Worm (Caenorhabditis elegans) whole organism, L3 larva: ENCODE data around the gene pad-2.

Source experiments
- R02D3.7 ChIP-seq: fragments of 150-350 bp; optimal IDR thresholded peaks from 2 replicates; lab custom pipeline; 2014; ENCODE audit warnings: missing biosample characterization, missing genetic modification characterization
- aly-2 ChIP-seq: fragments of 150-350 bp; optimal IDR thresholded peaks from 2 replicates; lab custom pipeline; 2014; ENCODE audit warnings: missing biosample characterization, missing genetic modification characterization
- ama-1 ChIP-seq: fragments of 150-350 bp; optimal IDR thresholded peaks from 2 replicates; lab custom pipeline; 2018
- ceh-16 ChIP-seq: sonication (generic microtip); optimal IDR thresholded peaks from 2 replicates; lab custom pipeline; 2017; ENCODE audit warnings: missing biosample characterization, missing genetic modification characterization
- ceh-28 ChIP-seq: fragments of 150-350 bp; optimal IDR thresholded peaks from 2 replicates; lab custom pipeline; 2014; ENCODE audit warnings: missing biosample characterization, missing genetic modification reagents, missing genetic modification characterization
- ceh-9 ChIP-seq: sonication (generic microtip); optimal IDR thresholded peaks from 2 replicates; lab custom pipeline; 2018; ENCODE audit warnings: missing biosample characterization, missing genetic modification characterization
- egl-27 ChIP-seq: sonication (generic microtip); optimal IDR thresholded peaks from 4 replicates; lab custom pipeline; 2017; ENCODE audit warnings: missing biosample characterization, missing genetic modification reagents, missing genetic modification characterization
- egl-5 ChIP-seq: fragments of 150-350 bp; optimal IDR thresholded peaks from 2 replicates; lab custom pipeline; 2017; ENCODE audit warnings: missing biosample characterization, missing genetic modification reagents, missing genetic modification characterization, inconsistent platforms
- elt-1 ChIP-seq: fragments of 150-350 bp; optimal IDR thresholded peaks from 2 replicates; lab custom pipeline; 2014; ENCODE audit warnings: missing biosample characterization, missing genetic modification characterization
- eor-1 ChIP-seq, 2 experiments: fragments of 150-350 bp; optimal IDR thresholded peaks; 2 replicates each; lab custom pipeline; 2014 to 2018; ENCODE audit warnings: missing biosample characterization in 2 of 2, missing genetic modification characterization in 2 of 2
- fkh-10 ChIP-seq: sonication (generic microtip); optimal IDR thresholded peaks from 2 replicates; lab custom pipeline; 2017; ENCODE audit warnings: missing biosample characterization, missing genetic modification reagents, missing genetic modification characterization
- fos-1 ChIP-seq: fragments of 150-350 bp; optimal IDR thresholded peaks from 2 replicates; lab custom pipeline; 2014; ENCODE audit warnings: missing biosample characterization, missing genetic modification characterization
- hmg-11 ChIP-seq: sonication (generic microtip); optimal IDR thresholded peaks from 2 replicates; lab custom pipeline; 2016; ENCODE audit warnings: missing genetic modification characterization, missing compliant biosample characterization
- jun-1 ChIP-seq: fragments of 150-350 bp; optimal IDR thresholded peaks from 2 replicates; lab custom pipeline; 2014; ENCODE audit warnings: missing biosample characterization, missing genetic modification reagents, missing genetic modification characterization
- lin-15B ChIP-seq: fragments of 150-350 bp; optimal IDR thresholded peaks from 2 replicates; lab custom pipeline; 2014; ENCODE audit warnings: missing biosample characterization, missing genetic modification characterization
- lin-39 ChIP-seq: fragments of 150-350 bp; optimal IDR thresholded peaks from 2 replicates; lab custom pipeline; 2018; ENCODE audit warnings: missing biosample characterization, missing genetic modification reagents, missing genetic modification characterization
- lsy-12 ChIP-seq: sonication (generic microtip); optimal IDR thresholded peaks from 2 replicates; lab custom pipeline; 2016; ENCODE audit warnings: mild to moderate bottlenecking, missing genetic modification characterization, missing compliant biosample characterization
- mdl-1 ChIP-seq: fragments of 150-350 bp; optimal IDR thresholded peaks from 2 replicates; lab custom pipeline; 2014; ENCODE audit warnings: missing biosample characterization, missing genetic modification characterization
- nfya-1 ChIP-seq: sonication (generic microtip); optimal IDR thresholded peaks from 2 replicates; lab custom pipeline; 2017; ENCODE audit warnings: missing genetic modification characterization, mild to moderate bottlenecking, missing compliant biosample characterization, antibody characterized with exemption, moderate library complexity; ENCODE audit not compliant: insufficient read depth
- nhr-23 ChIP-seq: fragments of 150-350 bp; optimal IDR thresholded peaks from 2 replicates; lab custom pipeline; 2014; ENCODE audit warnings: missing biosample characterization, missing genetic modification reagents, missing genetic modification characterization
- nhr-237 ChIP-seq: fragments of 150-350 bp; optimal IDR thresholded peaks from 2 replicates; lab custom pipeline; 2014; ENCODE audit warnings: missing biosample characterization, missing genetic modification characterization
- nhr-28 ChIP-seq: fragments of 150-350 bp; optimal IDR thresholded peaks from 2 replicates; lab custom pipeline; 2014; ENCODE audit warnings: missing biosample characterization, missing genetic modification characterization
- nhr-43 ChIP-seq: sonication (generic microtip); optimal IDR thresholded peaks from 2 replicates; lab custom pipeline; 2016; ENCODE audit warnings: mild to moderate bottlenecking, missing genetic modification characterization, missing compliant biosample characterization; ENCODE audit not compliant: poor library complexity, severe bottlenecking
- nhr-67 ChIP-seq: fragments of 150-350 bp; optimal IDR thresholded peaks from 2 replicates; lab custom pipeline; 2014; ENCODE audit warnings: missing biosample characterization, missing genetic modification characterization
- nhr-76 ChIP-seq: fragments of 150-350 bp; sonication (generic microtip); optimal IDR thresholded peaks from 5 replicates; lab custom pipeline; 2014; ENCODE audit warnings: missing biosample characterization, missing genetic modification characterization
- nhr-77 ChIP-seq: fragments of 150-350 bp; optimal IDR thresholded peaks from 2 replicates; lab custom pipeline; 2014; ENCODE audit warnings: missing biosample characterization, missing genetic modification characterization
- pha-4 ChIP-seq: fragments of 150-350 bp; optimal IDR thresholded peaks from 2 replicates; lab custom pipeline; 2014; ENCODE audit warnings: missing biosample characterization, missing genetic modification reagents, missing genetic modification characterization
- pqm-1 ChIP-seq: fragments of 150-350 bp; optimal IDR thresholded peaks from 2 replicates; lab custom pipeline; 2017; ENCODE audit warnings: missing biosample characterization, missing genetic modification characterization, inconsistent platforms
- sea-2 ChIP-seq: fragments of 150-350 bp; sonication (generic microtip); optimal IDR thresholded peaks from 4 replicates; lab custom pipeline; 2014; ENCODE audit warnings: missing biosample characterization, missing genetic modification reagents, missing genetic modification characterization
- snpc-4 ChIP-seq: fragments of 150-350 bp; optimal IDR thresholded peaks from 2 replicates; lab custom pipeline; 2014; ENCODE audit warnings: missing biosample characterization, missing genetic modification characterization
- tbx-2 ChIP-seq: sonication (generic microtip); optimal IDR thresholded peaks from 2 replicates; lab custom pipeline; 2016; ENCODE audit warnings: mild to moderate bottlenecking, missing genetic modification characterization, missing compliant biosample characterization
- unc-62 ChIP-seq: fragments of 150-350 bp; sonication (generic microtip); optimal IDR thresholded peaks from 4 replicates; lab custom pipeline; 2014; ENCODE audit warnings: missing biosample characterization, missing genetic modification reagents, missing genetic modification characterization
- zag-1 ChIP-seq: fragments of 150-350 bp; optimal IDR thresholded peaks from 2 replicates; lab custom pipeline; 2014; ENCODE audit warnings: missing biosample characterization, missing genetic modification characterization
- ztf-11 ChIP-seq: fragments of 150-350 bp; optimal IDR thresholded peaks from 2 replicates; lab custom pipeline; 2014; ENCODE audit warnings: missing biosample characterization, missing genetic modification characterization

Gene pad-2

ce11 chrIII:10271807-10272206, 7.1 kb upstream of the pad-2 start:
- no peak for TF ChIP-seq unc-62 (GFP tag; lab: Kevin White, UChicago)
- TF ChIP-seq fos-1, result no peak
- TF ChIP-seq nhr-237 (tag; lab: Kevin White, UChicago), result no peak
- TF ChIP-seq pha-4 (tag; lab: Kevin White, UChicago), result no peak
- TF ChIP-seq eor-1 (tag; optimal IDR thresholded peaks at IDR 0.05; lab: Kevin White, UChicago), result no peak
- TF ChIP-seq nhr-67 (tag; lab: Kevin White, UChicago), result no peak
- no peak for TF ChIP-seq jun-1 (tag; lab: Kevin White, UChicago)
- TF ChIP-seq lsy-12 (tag; lab: Kevin White, UChicago), result no peak
- no peak for TF ChIP-seq sea-2 (GFP tag; lab: Kevin White, UChicago)
- TF ChIP-seq egl-5 (tag; lab: Kevin White, UChicago), result no peak
- no peak for TF ChIP-seq ama-1 (lab: Kevin White, UChicago)
- TF ChIP-seq ztf-11 (tag; lab: Kevin White, UChicago), result no peak
- TF ChIP-seq nhr-43, result no peak
- TF ChIP-seq ceh-16 (tag; lab: Kevin White, UChicago), result no peak

- peak; percentile 11 for TF ChIP-seq snpc-4
- no peak for TF ChIP-seq nhr-237 (tag; lab: Kevin White, UChicago)
- peak; percentile 8 for TF ChIP-seq tbx-2
- no peak for TF ChIP-seq pha-4 (tag; lab: Kevin White, UChicago)
- peak; percentile 8 for TF ChIP-seq sea-2 (GFP tag; lab: Kevin White, UChicago)
- TF ChIP-seq mdl-1 (tag; lab: Kevin White, UChicago), result peak; percentile 12
- TF ChIP-seq nhr-76 (tag; lab: Kevin White, UChicago), result no peak
- peak; percentile 73 for TF ChIP-seq hmg-11 (tag; lab: Kevin White, UChicago)
- no peak for TF ChIP-seq R02D3.7
- TF ChIP-seq ztf-11 (tag; lab: Kevin White, UChicago), result no peak
- TF ChIP-seq lin-39 (tag; lab: Kevin White, UChicago), result peak; percentile 94
- peak; percentile 31 for TF ChIP-seq ceh-28
- TF ChIP-seq lin-15B, result peak; percentile 52
- TF ChIP-seq nhr-28 (tag; lab: Kevin White, UChicago), result no peak
- TF ChIP-seq nfya-1 (tag; lab: Kevin White, UChicago), result peak; percentile 74
- no peak for TF ChIP-seq unc-62 (GFP tag; lab: Kevin White, UChicago)
- peak; percentile 87 for TF ChIP-seq fkh-10 (GFP tag; lab: Kevin White, UChicago)
- peak; percentile 13 for TF ChIP-seq elt-1 (tag; lab: Kevin White, UChicago)
Observed at ce11 chrIII:10284214-10284613, 5.3 kb downstream of the pad-2 start.

- TF ChIP-seq snpc-4, result no peak
- TF ChIP-seq eor-1 (tag; optimal IDR thresholded peaks at IDR 0.05; lab: Kevin White, UChicago), result no peak
- no peak for TF ChIP-seq nhr-76 (tag; lab: Kevin White, UChicago)
- no peak for TF ChIP-seq nhr-28 (tag; lab: Kevin White, UChicago)
- no peak for TF ChIP-seq zag-1 (tag; lab: Kevin White, UChicago)
- TF ChIP-seq ztf-11 (tag; lab: Kevin White, UChicago), result no peak
- TF ChIP-seq nhr-237 (tag; lab: Kevin White, UChicago), result no peak
- TF ChIP-seq ceh-28, result no peak
- TF ChIP-seq hmg-11 (tag; lab: Kevin White, UChicago), result no peak
- TF ChIP-seq unc-62 (GFP tag; lab: Kevin White, UChicago), result no peak
- no peak for TF ChIP-seq pqm-1 (tag; lab: Kevin White, UChicago)
- no peak for TF ChIP-seq aly-2 (tag; lab: Kevin White, UChicago)
- no peak for TF ChIP-seq nhr-77
- no peak for TF ChIP-seq nhr-67 (tag; lab: Kevin White, UChicago)
- no peak for TF ChIP-seq ceh-9 (tag; lab: Kevin White, UChicago)
- TF ChIP-seq tbx-2, result no peak
- TF ChIP-seq egl-27 (tag; lab: Kevin White, UChicago), result no peak
- TF ChIP-seq jun-1 (tag; lab: Kevin White, UChicago), result no peak
Observed at ce11 chrIII:10285623-10286022, 6.7 kb downstream of the pad-2 start, which contains the start of gene K10G9.2. TSS of gene K10G9.2 (plus strand) at chrIII:10285923.

ce11 chrIII:10289790-10290189, 10.9 kb downstream of the pad-2 start:
- TF ChIP-seq nhr-67 (tag; lab: Kevin White, UChicago) (no peak), nhr-43 (peak; percentile 24)
- TF ChIP-seq, all 47 proteins: peak for 1

ce11 chrIII:10290541-10290940, 11.6 kb downstream of the pad-2 start:
- TF ChIP-seq nhr-43 (peak; percentile 63), jun-1 (tag; lab: Kevin White, UChicago) (no peak), nhr-23 (tag; lab: Kevin White, UChicago) (peak; percentile 47)
